Worm (Caenorhabditis elegans) whole organism, L3 larva: ENCODE measurements around the gene fbxa-188.

Source experiments
- R02D3.7 ChIP-seq: fragments of 150-350 bp; optimal IDR thresholded peaks from 2 replicates; lab custom pipeline; 2014; ENCODE audit warnings: missing biosample characterization, missing genetic modification characterization
- ceh-16 ChIP-seq: sonication (generic microtip); optimal IDR thresholded peaks from 2 replicates; lab custom pipeline; 2017; ENCODE audit warnings: missing biosample characterization, missing genetic modification characterization
- ceh-28 ChIP-seq: fragments of 150-350 bp; optimal IDR thresholded peaks from 2 replicates; lab custom pipeline; 2014; ENCODE audit warnings: missing biosample characterization, missing genetic modification reagents, missing genetic modification characterization
- egl-27 ChIP-seq: sonication (generic microtip); optimal IDR thresholded peaks from 4 replicates; lab custom pipeline; 2017; ENCODE audit warnings: missing biosample characterization, missing genetic modification reagents, missing genetic modification characterization
- egl-5 ChIP-seq: fragments of 150-350 bp; optimal IDR thresholded peaks from 2 replicates; lab custom pipeline; 2017; ENCODE audit warnings: missing biosample characterization, missing genetic modification reagents, missing genetic modification characterization, inconsistent platforms
- elt-1 ChIP-seq: fragments of 150-350 bp; optimal IDR thresholded peaks from 2 replicates; lab custom pipeline; 2014; ENCODE audit warnings: missing biosample characterization, missing genetic modification characterization
- eor-1 ChIP-seq, 2 experiments: fragments of 150-350 bp; optimal IDR thresholded peaks; 2 replicates each; lab custom pipeline; 2014 to 2018; ENCODE audit warnings: missing biosample characterization in 2 of 2, missing genetic modification characterization in 2 of 2
- fkh-10 ChIP-seq: sonication (generic microtip); optimal IDR thresholded peaks from 2 replicates; lab custom pipeline; 2017; ENCODE audit warnings: missing biosample characterization, missing genetic modification reagents, missing genetic modification characterization
- fkh-2 ChIP-seq: fragments of 150-350 bp; optimal IDR thresholded peaks from 2 replicates; lab custom pipeline; 2014; ENCODE audit warnings: missing biosample characterization, missing genetic modification reagents, missing genetic modification characterization
- jun-1 ChIP-seq: fragments of 150-350 bp; optimal IDR thresholded peaks from 2 replicates; lab custom pipeline; 2014; ENCODE audit warnings: missing biosample characterization, missing genetic modification reagents, missing genetic modification characterization
- lin-15B ChIP-seq: fragments of 150-350 bp; optimal IDR thresholded peaks from 2 replicates; lab custom pipeline; 2014; ENCODE audit warnings: missing biosample characterization, missing genetic modification characterization
- nhr-43 ChIP-seq: sonication (generic microtip); optimal IDR thresholded peaks from 2 replicates; lab custom pipeline; 2016; ENCODE audit warnings: mild to moderate bottlenecking, missing genetic modification characterization, missing compliant biosample characterization; ENCODE audit not compliant: poor library complexity, severe bottlenecking
- nhr-67 ChIP-seq: fragments of 150-350 bp; optimal IDR thresholded peaks from 2 replicates; lab custom pipeline; 2014; ENCODE audit warnings: missing biosample characterization, missing genetic modification characterization
- nhr-76 ChIP-seq: fragments of 150-350 bp; sonication (generic microtip); optimal IDR thresholded peaks from 5 replicates; lab custom pipeline; 2014; ENCODE audit warnings: missing biosample characterization, missing genetic modification characterization
- nhr-77 ChIP-seq: fragments of 150-350 bp; optimal IDR thresholded peaks from 2 replicates; lab custom pipeline; 2014; ENCODE audit warnings: missing biosample characterization, missing genetic modification characterization
- sea-2 ChIP-seq: fragments of 150-350 bp; sonication (generic microtip); optimal IDR thresholded peaks from 4 replicates; lab custom pipeline; 2014; ENCODE audit warnings: missing biosample characterization, missing genetic modification reagents, missing genetic modification characterization
- skn-1 ChIP-seq: fragments of 150-350 bp; optimal IDR thresholded peaks from 2 replicates; lab custom pipeline; 2014; ENCODE audit warnings: missing biosample characterization, missing genetic modification characterization
- snpc-4 ChIP-seq: fragments of 150-350 bp; optimal IDR thresholded peaks from 2 replicates; lab custom pipeline; 2014; ENCODE audit warnings: missing biosample characterization, missing genetic modification characterization
- tbx-2 ChIP-seq: sonication (generic microtip); optimal IDR thresholded peaks from 2 replicates; lab custom pipeline; 2016; ENCODE audit warnings: mild to moderate bottlenecking, missing genetic modification characterization, missing compliant biosample characterization
- unc-62 ChIP-seq: fragments of 150-350 bp; sonication (generic microtip); optimal IDR thresholded peaks from 4 replicates; lab custom pipeline; 2014; ENCODE audit warnings: missing biosample characterization, missing genetic modification reagents, missing genetic modification characterization
- ztf-11 ChIP-seq: fragments of 150-350 bp; optimal IDR thresholded peaks from 2 replicates; lab custom pipeline; 2014; ENCODE audit warnings: missing biosample characterization, missing genetic modification characterization

The fbxa-188 gene

ce11 chrV:17298657-17299056 lies 46.1 kb downstream of the fbxa-188 start:
- TF ChIP-seq nhr-77 (tag; lab: Kevin White, UChicago), result no peak
- TF ChIP-seq nhr-76, result no peak
- TF ChIP-seq fkh-2 (tag; lab: Kevin White, UChicago), result no peak
- TF ChIP-seq sea-2 (GFP tag; lab: Kevin White, UChicago), result no peak
- TF ChIP-seq ceh-16 (tag; lab: Kevin White, UChicago), result no peak
- no peak for TF ChIP-seq nhr-67 (tag; lab: Kevin White, UChicago)
- TF ChIP-seq nhr-43 (tag; lab: Kevin White, UChicago), result no peak
- no peak for TF ChIP-seq tbx-2 (tag; lab: Kevin White, UChicago)
- no peak for TF ChIP-seq egl-27
- TF ChIP-seq unc-62 (GFP tag; lab: Kevin White, UChicago), result no peak
- no peak for TF ChIP-seq R02D3.7
- TF ChIP-seq jun-1 (tag; lab: Kevin White, UChicago), result no peak
- TF ChIP-seq fkh-10 (GFP tag; lab: Kevin White, UChicago), result no peak
- no peak for TF ChIP-seq snpc-4 (tag; lab: Kevin White, UChicago)
- no peak for TF ChIP-seq eor-1 (tag; optimal IDR thresholded peaks at IDR 0.05; lab: Kevin White, UChicago)
- TF ChIP-seq egl-5 (tag; lab: Kevin White, UChicago), result no peak
- no peak for TF ChIP-seq lin-15B (tag; lab: Kevin White, UChicago)

DNA sequence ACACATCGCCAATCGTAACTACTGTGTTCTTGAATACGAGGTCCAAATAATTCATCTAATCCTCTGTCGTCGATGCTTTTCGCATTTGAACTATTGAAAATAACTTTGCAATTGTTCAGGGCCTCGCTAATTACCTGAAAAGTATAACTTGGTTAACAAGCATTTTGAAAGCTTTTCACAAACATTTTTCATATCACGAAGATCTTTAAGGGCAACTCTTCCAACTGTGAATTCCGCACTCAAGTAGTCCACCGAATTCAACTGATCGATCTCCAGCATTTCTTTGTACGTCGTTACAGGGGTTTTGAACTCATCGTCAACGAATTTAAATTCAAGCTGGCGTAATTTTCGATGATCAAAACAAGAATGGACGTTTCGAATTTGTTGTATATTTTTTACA lies 48.3 kb downstream of the fbxa-188 start:
- no peak for TF ChIP-seq unc-62 (GFP tag; lab: Kevin White, UChicago)
- no peak for TF ChIP-seq snpc-4 (tag; lab: Kevin White, UChicago)
- TF ChIP-seq ztf-11 (tag; lab: Kevin White, UChicago), result no peak
- no peak for TF ChIP-seq skn-1 (tag; lab: Kevin White, UChicago)
- no peak for TF ChIP-seq nhr-77 (tag; lab: Kevin White, UChicago)
- no peak for TF ChIP-seq jun-1 (tag; lab: Kevin White, UChicago)
- TF ChIP-seq elt-1 (tag; lab: Kevin White, UChicago), result no peak
- no peak for TF ChIP-seq fkh-10 (GFP tag; lab: Kevin White, UChicago)
- no peak for TF ChIP-seq tbx-2 (tag; lab: Kevin White, UChicago)
- no peak for TF ChIP-seq ceh-28 (tag; lab: Kevin White, UChicago)
